Worm (Caenorhabditis elegans) whole organism, L2 larva: Measurements from ENCODE around the gene C47A10.16.

Experiments used
- C34F6.9 ChIP-seq: fragments of 150-350 bp; optimal IDR thresholded peaks from 2 replicates; lab custom pipeline; 2014; ENCODE audit warnings: missing biosample characterization, missing genetic modification characterization
- blmp-1 ChIP-seq: sonication (generic microtip); optimal IDR thresholded peaks from 2 replicates; lab custom pipeline; 2017; ENCODE audit warnings: missing genetic modification characterization, mild to moderate bottlenecking, missing compliant biosample characterization, antibody characterized with exemption, moderate library complexity; ENCODE audit not compliant: insufficient read depth
- nhr-25 ChIP-seq: fragments of 150-350 bp; sonication (generic microtip); optimal IDR thresholded peaks from 3 replicates; lab custom pipeline; 2014; ENCODE audit warnings: missing biosample characterization, missing genetic modification characterization
- nhr-6 ChIP-seq: fragments of 150-350 bp; optimal IDR thresholded peaks from 2 replicates; lab custom pipeline; 2014; ENCODE audit warnings: missing biosample characterization, missing genetic modification characterization

DNA sequence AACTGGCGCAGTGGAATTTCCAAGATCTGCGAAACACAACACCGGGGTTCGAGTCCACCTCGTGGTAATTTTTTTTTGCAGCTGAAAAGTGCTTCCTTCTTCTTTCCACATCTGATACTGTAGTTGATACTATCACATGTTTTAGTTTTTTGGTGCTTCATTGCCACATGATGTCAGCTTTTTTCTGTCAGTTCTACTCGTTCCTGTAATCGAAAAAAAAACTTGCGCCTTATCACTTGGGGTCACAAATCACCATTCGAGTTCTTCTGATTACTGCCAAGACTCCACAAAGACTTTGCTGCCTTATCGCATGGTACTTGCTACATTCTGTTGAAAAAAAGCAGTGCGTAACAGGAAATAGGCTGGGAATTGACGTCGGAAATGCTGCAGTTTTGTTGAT is 43.3 kb downstream of the C47A10.16 start:
- no peak for TF ChIP-seq C34F6.9
- TF ChIP-seq nhr-25: no peak
- TF ChIP-seq blmp-1 (tag; lab: Kevin White, UChicago): no peak
- TF ChIP-seq nhr-6 (tag; lab: Kevin White, UChicago): no peak
